Worm (Caenorhabditis elegans): ENCODE measurements around the gene gly-8.

The gly-8 gene

ce11 chrIII:11616446-11616845 is 8.6 kb upstream of the gly-8 start, which contains the start of gene ceh-91:
ceh-91 (plus strand) TSS chrIII:11616746.
- TF ChIP-seq attf-5 (GFP tag; optimal IDR thresholded peaks at IDR 0.05) = no peak
- TF ChIP-seq T07F8.4 (tag; optimal IDR thresholded peaks at IDR 0.05) = no peak

DNA sequence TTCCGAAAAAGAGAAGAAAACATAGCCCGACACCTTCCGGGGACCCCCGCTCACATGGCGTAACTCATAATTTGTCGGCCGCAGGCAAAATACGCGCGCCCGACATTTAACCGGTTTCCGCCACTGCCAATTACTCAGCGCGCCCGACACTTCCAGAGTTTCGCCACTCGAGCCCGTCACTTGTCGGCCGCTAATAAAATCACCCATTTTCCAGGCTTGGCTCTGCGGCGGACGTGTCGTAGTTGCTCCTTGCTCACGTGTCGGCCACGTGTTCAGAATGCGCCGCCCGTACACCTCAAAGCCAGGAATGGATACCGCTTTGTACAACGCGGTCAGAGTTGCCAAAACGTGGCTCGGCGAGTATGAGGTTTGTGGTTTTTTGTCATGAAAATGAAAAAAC is 2.6 kb downstream of the gly-8 start:
- peak; percentile 67 for TF ChIP-seq zfh-2 (GFP tag; conservative IDR thresholded peaks at IDR 0.05)
- TF ChIP-seq sdz-38 (tag; optimal IDR thresholded peaks at IDR 0.05) = no peak
- peak; percentile 2 for TF ChIP-seq sptf-2 (GFP tag; optimal IDR thresholded peaks at IDR 0.05)
- no peak for TF ChIP-seq lag-1 (GFP tag; IDR thresholded peaks at IDR 0.05)
- TF ChIP-seq ceh-58 (GFP tag; IDR thresholded peaks at IDR 0.05) = no peak
- no peak for TF ChIP-seq ceh-91 (GFP tag; IDR thresholded peaks at IDR 0.05)
- peak; percentile 30; the same call in 1 of the 2 replicates for TF ChIP-seq mcd-1 (GFP tag; IDR thresholded peaks at IDR 0.05)
- no peak for TF ChIP-seq snpc-4 (GFP tag; optimal IDR thresholded peaks at IDR 0.05)
- TF ChIP-seq snpc-4 (tag; optimal IDR thresholded peaks at IDR 0.05) = peak; percentile 8 to 59 (median 33)
- no peak for TF ChIP-seq repo-1 (tag; optimal IDR thresholded peaks at IDR 0.05)

- no peak for TF ChIP-seq nhr-120 (GFP tag; IDR thresholded peaks at IDR 0.05)
- TF ChIP-seq snpc-3.4 (tag; optimal IDR thresholded peaks at IDR 0.05) = no peak
- no peak for TF ChIP-seq F52B5.7 (tag; optimal IDR thresholded peaks at IDR 0.05)
- no peak for TF ChIP-seq hsf-1 (GFP tag; IDR thresholded peaks at IDR 0.05)
- no peak for TF ChIP-seq nhr-80 (tag; optimal IDR thresholded peaks at IDR 0.05)
- no peak for TF ChIP-seq egrh-3 (GFP tag; IDR thresholded peaks at IDR 0.05)
Measured at ce11 chrIII:11629354-11629753, 4.3 kb downstream of the gly-8 start, which contains the start of gene Y66A7A.7. Y66A7A.7 (minus strand) TSS chrIII:11629454.

DNA sequence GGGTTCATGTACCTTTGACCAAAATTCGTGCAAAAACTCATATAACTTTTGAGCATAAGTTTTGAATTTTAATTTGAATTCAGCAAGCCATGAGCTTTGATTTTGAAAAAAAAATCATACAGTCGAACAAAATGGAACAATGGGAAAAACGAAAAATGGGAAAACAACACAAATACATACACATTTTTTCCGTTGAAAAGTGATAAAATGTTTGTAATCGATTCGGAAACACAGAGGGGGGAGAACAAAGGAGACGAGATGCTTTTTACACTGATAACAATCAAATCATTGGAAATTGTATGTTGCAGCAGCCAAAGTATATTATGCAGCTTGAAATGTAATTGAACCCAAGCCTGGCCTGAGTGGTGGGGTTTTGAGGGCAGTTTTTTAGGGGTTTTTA is 6.1 kb downstream of the gly-8 start:
- TF ChIP-seq Y53G8AR.9 (GFP tag; conservative IDR thresholded peaks at IDR 0.05) (no peak), nhr-80 (tag; optimal IDR thresholded peaks at IDR 0.05) (peak; percentile 16)

- TF ChIP-seq fkh-3 (tag; optimal IDR thresholded peaks at IDR 0.05) = no peak
- no peak for TF ChIP-seq sea-2 (GFP tag; IDR thresholded peaks at IDR 0.05)
- no peak for TF ChIP-seq somi-1 (GFP tag; optimal IDR thresholded peaks at IDR 0.05)
- no peak for TF ChIP-seq snpc-3.4 (tag; optimal IDR thresholded peaks at IDR 0.05)
- no peak for TF ChIP-seq T26A5.8 (tag; optimal IDR thresholded peaks at IDR 0.05)
- TF ChIP-seq F37B4.10 (GFP tag; IDR thresholded peaks at IDR 0.05) = no peak
- no peak for TF ChIP-seq lag-1 (GFP tag; IDR thresholded peaks at IDR 0.05)
- no peak for TF ChIP-seq B0035.1 (tag; optimal IDR thresholded peaks at IDR 0.05)
- TF ChIP-seq lin-40 (tag; optimal IDR thresholded peaks at IDR 0.05) = no peak
- no peak for TF ChIP-seq egl-44 (GFP tag; IDR thresholded peaks at IDR 0.05)
Measured at ce11 chrIII:11632376-11632775, 7.3 kb downstream of the gly-8 start.

ce11 chrIII:11633444-11633843 is 8.4 kb downstream of the gly-8 start:
- TF ChIP-seq nhr-120 (GFP tag; IDR thresholded peaks at IDR 0.05) = 0 out of 2 replicates have a peak, but pooled peaks have one; percentile 20
- TF ChIP-seq him-1 (tag; optimal IDR thresholded peaks at IDR 0.05) = no peak

DNA sequence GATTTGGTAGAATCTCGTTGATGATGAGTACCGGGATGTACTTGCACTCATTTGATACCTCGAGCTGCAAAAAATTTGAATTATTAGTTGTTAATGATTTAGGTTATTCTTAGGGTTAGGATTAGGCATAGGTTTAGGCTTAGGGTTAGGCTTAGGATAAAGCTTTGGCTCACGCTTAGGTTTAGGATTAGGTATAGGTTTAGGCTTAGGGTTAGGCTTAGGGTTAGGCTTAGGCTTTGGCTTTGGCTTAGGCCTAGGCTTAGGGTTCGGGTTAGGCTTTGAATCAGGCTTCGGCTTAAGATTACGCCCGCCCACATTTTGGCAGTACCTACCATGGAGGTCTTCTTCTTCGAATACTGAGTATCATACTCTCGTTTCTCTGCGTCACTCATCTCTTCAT is 10.0 kb downstream of the gly-8 start:
- TF ChIP-seq zim-3 (tag; optimal IDR thresholded peaks at IDR 0.05) (no peak), hlh-12 (tag; optimal IDR thresholded peaks at IDR 0.05) (no peak), repo-1 (tag; optimal IDR thresholded peaks at IDR 0.05) (no peak), cebp-1 (GFP tag; IDR thresholded peaks at IDR 0.05) (no peak), cebp-1 (tag; optimal IDR thresholded peaks at IDR 0.05) (no peak), unc-130 (GFP tag; optimal IDR thresholded peaks at IDR 0.05) (no peak), egl-44 (GFP tag; IDR thresholded peaks at IDR 0.05) (no peak), him-1 (tag; optimal IDR thresholded peaks at IDR 0.05) (no peak), hmg-20 (GFP tag; IDR thresholded peaks at IDR 0.05) (no peak), ceh-27 (GFP tag; optimal IDR thresholded peaks at IDR 0.05) (no peak), Y56A3A.18 (GFP tag; IDR thresholded peaks at IDR 0.05) (no peak), cebp-2 (GFP tag; IDR thresholded peaks at IDR 0.05) (no peak), Y79H2A.3 (GFP tag; conservative IDR thresholded peaks at IDR 0.05) (no peak), snpc-3.4 (tag; optimal IDR thresholded peaks at IDR 0.05) (no peak)

Data from whole organism, young adult.